Fruit fly (Drosophila melanogaster) whole organism, prepupa: ENCODE data around the gene sordd1.

Source experiments
- CG11294 ChIP-seq: fragments of 200-800 bp; sonication (Bioruptor generic); IDR thresholded peaks from 2 replicates; pipeline ENCODE4 v1.3.6; 2022; ENCODE audit warnings: missing biosample characterization, missing genetic modification characterization
- CG16779 ChIP-seq: fragments of 200-800 bp; sonication (Bioruptor generic); optimal IDR thresholded peaks from 3 replicates; lab custom pipeline; 2017; ENCODE audit warnings: missing biosample characterization, mild to moderate bottlenecking, missing genetic modification characterization
- CG7368 ChIP-seq: fragments of 200-800 bp; sonication (Bioruptor generic); optimal IDR thresholded peaks from 3 replicates; lab custom pipeline; 2016; ENCODE audit warnings: missing biosample characterization, missing genetic modification characterization
- CG8319 ChIP-seq: fragments of 200-800 bp; sonication (Bioruptor generic); optimal IDR thresholded peaks from 3 replicates; lab custom pipeline; 2016; ENCODE audit warnings: missing biosample characterization, missing genetic modification characterization
- Eip93F ChIP-seq: fragments of 200-800 bp; sonication (Bioruptor generic); optimal IDR thresholded peaks from 2 replicates; lab custom pipeline; 2016; ENCODE audit warnings: missing biosample characterization, mild to moderate bottlenecking, missing genetic modification characterization
- Smox ChIP-seq: fragments of 200-800 bp; sonication (Bioruptor generic); optimal IDR thresholded peaks from 3 replicates; lab custom pipeline; 2016; ENCODE audit warnings: missing biosample characterization, missing genetic modification characterization
- dac ChIP-seq: fragments of 200-800 bp; sonication (Bioruptor generic); optimal IDR thresholded peaks from 2 replicates; lab custom pipeline; 2017; ENCODE audit warnings: missing biosample characterization, mild to moderate bottlenecking, missing genetic modification characterization
- fd59A ChIP-seq: fragments of 200-800 bp; sonication (Bioruptor generic); optimal IDR thresholded peaks from 2 replicates; lab custom pipeline; 2017; ENCODE audit warnings: missing biosample characterization, mild to moderate bottlenecking, missing genetic modification characterization, missing genetic modification reagents
- ss ChIP-seq, 2 experiments: fragments of 200-800 bp; sonication (Bioruptor generic); optimal IDR thresholded peaks; 2 replicates in 1 of 2; 3 replicates in 1 of 2; lab custom pipeline; 2017 to 2018; ENCODE audit warnings: mild to moderate bottlenecking in 2 of 2, missing biosample characterization in 2 of 2, missing genetic modification characterization in 2 of 2, moderate library complexity in 1 of 2
- svp ChIP-seq: fragments of 200-800 bp; sonication (Bioruptor generic); peaks from one replicate; lab custom pipeline; 2016; ENCODE audit warnings: missing biosample characterization, missing genetic modification characterization

DNA sequence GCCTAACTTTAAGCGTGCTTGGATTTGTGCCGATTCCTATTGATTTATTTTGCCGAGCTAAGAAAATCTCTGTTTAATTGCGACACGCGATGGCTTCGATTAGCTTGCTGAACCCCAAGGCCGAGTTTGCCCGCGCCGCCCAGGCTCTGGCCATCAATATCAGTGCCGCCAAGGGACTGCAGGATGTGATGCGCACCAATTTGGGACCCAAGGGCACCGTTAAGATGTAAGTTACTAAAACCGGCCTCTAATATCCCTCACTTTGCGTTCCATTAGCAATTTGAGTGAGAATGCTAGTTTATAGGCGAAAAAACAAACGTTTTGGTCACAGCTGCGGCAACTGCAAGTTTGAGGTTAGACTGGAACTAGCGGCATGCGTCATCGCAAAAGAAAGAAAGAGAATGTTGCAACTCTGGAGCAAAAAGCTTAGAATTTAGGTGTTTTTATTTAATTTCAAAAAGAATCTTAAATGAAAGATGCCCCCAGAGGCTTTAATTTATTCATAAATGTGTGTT is 49.1 kb downstream of the sordd1 start:
- TF ChIP-seq CG16779 (tag; lab: Kevin White, UChicago) = no peak
- TF ChIP-seq CG7368 = no peak
- TF ChIP-seq Eip93F (GFP tag; lab: Kevin White, UChicago) = no peak
- no peak for TF ChIP-seq ss (GFP tag; optimal IDR thresholded peaks at IDR 0.05; lab: Kevin White, UChicago)
- no peak for TF ChIP-seq CG8319 (GFP tag; lab: Kevin White, UChicago)
- TF ChIP-seq fd59A (GFP tag; lab: Kevin White, UChicago) = no peak
- no peak for TF ChIP-seq Smox
- TF ChIP-seq CG11294 (GFP tag; lab: Robert Waterston, UW) = no peak
- no peak for TF ChIP-seq svp
- no peak for TF ChIP-seq dac (GFP tag; lab: Kevin White, UChicago)
